Worm (Caenorhabditis elegans): ENCODE results near the gene comt-2.

Gene comt-2

ce11 chrV:16537908-16538446, 43.7 kb upstream of the comt-2 start, which contains the start of gene Y32B12B.2 (continued):
- no peak for TF ChIP-seq mep-1 (tag; optimal IDR thresholded peaks at IDR 0.05)
- 0 out of 2 replicates have a peak, but pooled peaks have one; percentile 49 for TF ChIP-seq grh-1 (GFP tag; IDR thresholded peaks at IDR 0.05)
- TF ChIP-seq tlp-1 (tag; optimal IDR thresholded peaks at IDR 0.05): no peak
- TF ChIP-seq ztf-11 (tag; optimal IDR thresholded peaks at IDR 0.05): peak in 1 of 2 experiments; percentile 31
- TF ChIP-seq hpl-2 (GFP tag; optimal IDR thresholded peaks at IDR 0.05): no peak

ce11 chrV:16536701-16537100, 42.4 kb upstream of the comt-2 start, which contains the start of gene Y32B12B.1:
Gene Y32B12B.1 (plus strand): TSS chrV:16537001.
- TF ChIP-seq nhr-71 (tag; optimal IDR thresholded peaks at IDR 0.05) (no peak), mdl-1 (tag; optimal IDR thresholded peaks at IDR 0.05) (no peak), jun-1 (tag; optimal IDR thresholded peaks at IDR 0.05) (no peak), nhr-12 (tag; optimal IDR thresholded peaks at IDR 0.05) (no peak), C34B4.2 (tag; optimal IDR thresholded peaks at IDR 0.05) (no peak), mef-2 (tag; optimal IDR thresholded peaks at IDR 0.05) (no peak), nhr-47 (tag; optimal IDR thresholded peaks at IDR 0.05) (no peak), zag-1 (tag; optimal IDR thresholded peaks at IDR 0.05) (no peak), sox-4 (tag; optimal IDR thresholded peaks at IDR 0.05) (no peak), zip-4 (GFP tag; optimal IDR thresholded peaks at IDR 0.05) (no peak), C16A3.4 (tag; optimal IDR thresholded peaks at IDR 0.05) (no peak), hlh-4 (tag; optimal IDR thresholded peaks at IDR 0.05) (no peak), ama-1 (optimal IDR thresholded peaks at IDR 0.05) (no peak), elt-2 (tag; optimal IDR thresholded peaks at IDR 0.05) (no peak), lsy-2 (tag; optimal IDR thresholded peaks at IDR 0.05) (no peak), ztf-11 (tag; optimal IDR thresholded peaks at IDR 0.05) (no peak)

ce11 chrV:16535172-16535571, 40.9 kb upstream of the comt-2 start, which contains the start of gene Y32B12B.8:
Gene Y32B12B.8 (plus strand): TSS chrV:16535472.
- TF ChIP-seq nhr-84 (tag; optimal IDR thresholded peaks at IDR 0.05): no peak
- TF ChIP-seq grh-1 (GFP tag; IDR thresholded peaks at IDR 0.05): no peak
- TF ChIP-seq isw-1 (GFP tag; IDR thresholded peaks at IDR 0.05): no peak
- no peak for TF ChIP-seq unc-130 (tag; optimal IDR thresholded peaks at IDR 0.05)
- TF ChIP-seq alr-1 (tag; optimal IDR thresholded peaks at IDR 0.05; ENCODE audit: borderline replicate concordance): no peak
- no peak for TF ChIP-seq mdl-1 (tag; optimal IDR thresholded peaks at IDR 0.05)
- no peak for TF ChIP-seq mab-9 (GFP tag; IDR thresholded peaks at IDR 0.05)

ce11 chrV:16534000-16534399, 39.7 kb upstream of the comt-2 start, which contains the start of gene cpr-2:
Gene cpr-2 (minus strand): TSS chrV:16534100.
- TF ChIP-seq ceh-88 (GFP tag; IDR thresholded peaks at IDR 0.05) (no peak), nhr-84 (tag; optimal IDR thresholded peaks at IDR 0.05) (no peak), isw-1 (GFP tag; IDR thresholded peaks at IDR 0.05) (no peak), dsc-1 (tag; optimal IDR thresholded peaks at IDR 0.05) (no peak), hlh-17 (GFP tag; optimal IDR thresholded peaks at IDR 0.05; ENCODE audit: borderline replicate concordance) (no peak)

- TF ChIP-seq unc-30 (tag; optimal IDR thresholded peaks at IDR 0.05) (no peak), F16B12.6 (tag; optimal IDR thresholded peaks at IDR 0.05) (no peak), snu-23 (GFP tag; optimal IDR thresholded peaks at IDR 0.05) (no peak), C34B4.2 (tag; optimal IDR thresholded peaks at IDR 0.05) (no peak), nhr-76 (tag; optimal IDR thresholded peaks at IDR 0.05) (no peak), hpl-2 (GFP tag; optimal IDR thresholded peaks at IDR 0.05) (no peak), snpc-4 (tag; optimal IDR thresholded peaks at IDR 0.05) (no peak), sox-4 (tag; optimal IDR thresholded peaks at IDR 0.05) (no peak), fos-1 (tag; optimal IDR thresholded peaks at IDR 0.05) (no peak), nhr-28 (tag; optimal IDR thresholded peaks at IDR 0.05) (no peak), C16A3.4 (tag; optimal IDR thresholded peaks at IDR 0.05) (no peak), nhr-19 (GFP tag; conservative IDR thresholded peaks at IDR 0.05) (no peak), rnt-1 (tag; optimal IDR thresholded peaks at IDR 0.05) (no peak), swsn-7 (tag; optimal IDR thresholded peaks at IDR 0.05) (no peak), efl-3 (GFP tag; optimal IDR thresholded peaks at IDR 0.05) (no peak), mab-9 (GFP tag; IDR thresholded peaks at IDR 0.05) (no peak), aly-2 (tag; optimal IDR thresholded peaks at IDR 0.05) (no peak)
These were observed 33.5 kb upstream of the comt-2 start, which contains the start of gene F36D3.16 for ce11 chrV:16527796-16528195. Gene F36D3.16 (plus strand): TSS chrV:16528096.
